Worm (Caenorhabditis elegans) whole organism, midembryonic: Measurements from ENCODE around the gene Y52E8A.6.

Source experiments
- T22C8.4 ChIP-seq: fragments of 200-800 bp; sonication (Bioruptor generic); IDR thresholded peaks from 2 replicates; pipeline ENCODE4 v1.3.6; 2022; ENCODE audit warnings: missing genetic modification characterization, missing compliant biosample characterization
- cog-1 ChIP-seq: sonication (generic microtip); optimal IDR thresholded peaks from 2 replicates; lab custom pipeline; 2016; ENCODE audit warnings: missing genetic modification characterization, missing compliant biosample characterization
- flt-1 ChIP-seq: fragments of 200-800 bp; sonication (Bioruptor generic); IDR thresholded peaks from 2 replicates; pipeline ENCODE4 v1.3.6; 2022; ENCODE audit warnings: missing genetic modification characterization, missing compliant biosample characterization
- klf-2 ChIP-seq: fragments of 200-800 bp; sonication (Bioruptor generic); conservative IDR thresholded peaks from 2 replicates; pipeline ENCODE4 v1.3.6; 2022; ENCODE audit warnings: missing genetic modification reagents, missing genetic modification characterization, missing compliant biosample characterization
- ref-1 ChIP-seq: fragments of 200-800 bp; sonication (Bioruptor generic); conservative IDR thresholded peaks from 2 replicates; pipeline ENCODE4 v1.3.6; 2022; ENCODE audit warnings: missing genetic modification reagents, missing genetic modification characterization, missing compliant biosample characterization
- tab-1 ChIP-seq: fragments of 200-800 bp; sonication (Bioruptor generic); IDR thresholded peaks from 2 replicates; pipeline ENCODE4 v1.3.6; 2022; ENCODE audit warnings: missing genetic modification characterization, missing compliant biosample characterization
- ztf-23 ChIP-seq: fragments of 200-800 bp; sonication (Bioruptor generic); IDR thresholded peaks from 2 replicates; pipeline ENCODE4 v1.3.6; 2022; ENCODE audit warnings: missing genetic modification reagents, missing genetic modification characterization, missing compliant biosample characterization

DNA sequence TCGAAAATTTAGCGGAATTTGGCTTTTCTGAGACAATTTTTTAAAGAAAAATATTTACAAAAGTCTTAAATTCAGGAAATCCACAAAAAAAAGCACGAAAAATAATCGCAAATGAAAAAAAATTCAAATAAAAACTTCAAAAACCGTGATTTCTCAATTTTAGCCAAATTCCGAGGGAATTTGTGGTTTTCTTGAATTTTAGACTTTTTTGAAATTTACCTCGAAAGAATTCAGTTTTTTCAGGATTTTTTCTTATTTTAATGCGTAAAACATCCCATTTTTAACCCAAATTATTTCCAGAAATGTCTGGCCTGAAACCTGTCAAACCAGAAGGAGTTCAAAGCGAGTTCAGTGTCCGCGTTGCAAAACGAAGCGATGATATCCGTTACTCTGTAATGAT lies 18.5 kb downstream of the Y52E8A.6 start, which contains the start of gene gtf-2F1:
- no peak for TF ChIP-seq T22C8.4
- TF ChIP-seq cog-1 (tag; lab: Kevin White, UChicago): no peak
- no peak for TF ChIP-seq klf-2 (GFP tag; lab: Robert Waterston, UW)
- no peak for TF ChIP-seq ztf-23 (GFP tag; lab: Robert Waterston, UW)
- no peak for TF ChIP-seq flt-1 (GFP tag; lab: Robert Waterston, UW)
- no peak for TF ChIP-seq ref-1 (GFP tag; lab: Robert Waterston, UW)
- no peak for TF ChIP-seq tab-1 (GFP tag; lab: Robert Waterston, UW)
